Worm (Caenorhabditis elegans) whole organism, young adult: ENCODE data around the gene ZK512.7.

Source experiments
- B0019.2 ChIP-seq: fragments of 200-800 bp; sonication (Bioruptor generic); conservative IDR thresholded peaks from 2 replicates; pipeline ENCODE4 v1.3.6; 2022; ENCODE audit warnings: missing genetic modification reagents, missing genetic modification characterization, missing compliant biosample characterization
- B0261.1 ChIP-seq: sonication (generic microtip); optimal IDR thresholded peaks from 2 replicates; lab custom pipeline; 2016; ENCODE audit warnings: mild to moderate bottlenecking, missing genetic modification characterization, moderate library complexity, missing compliant biosample characterization
- F33H1.4 ChIP-seq: fragments of 200-800 bp; sonication (Bioruptor generic); IDR thresholded peaks from 2 replicates; pipeline ENCODE4 v1.3.6; 2022; ENCODE audit warnings: missing genetic modification reagents, missing genetic modification characterization, missing compliant biosample characterization
- F39B2.1 ChIP-seq: fragments of 200-800 bp; sonication (Bioruptor generic); IDR thresholded peaks from 2 replicates; pipeline ENCODE4 v1.3.6; 2022; ENCODE audit warnings: missing genetic modification reagents, missing genetic modification characterization, missing compliant biosample characterization
- F49E8.2 ChIP-seq: sonication (generic microtip); optimal IDR thresholded peaks from 3 replicates; lab custom pipeline; 2017; ENCODE audit warnings: missing genetic modification characterization, mild to moderate bottlenecking, missing compliant biosample characterization, antibody characterized with exemption, moderate library complexity; ENCODE audit not compliant: insufficient read depth
- T07F8.4 ChIP-seq: sonication (generic microtip); optimal IDR thresholded peaks from 2 replicates; lab custom pipeline; 2016; ENCODE audit warnings: mild to moderate bottlenecking, missing genetic modification characterization, moderate library complexity, missing compliant biosample characterization
- Y53F4B.3 ChIP-seq: fragments of 200-800 bp; sonication (Bioruptor generic); IDR thresholded peaks from 2 replicates; pipeline ENCODE4 v1.3.6; 2022; ENCODE audit warnings: missing genetic modification reagents, missing genetic modification characterization, missing compliant biosample characterization
- Y53G8AR.9 ChIP-seq: fragments of 200-800 bp; sonication (Bioruptor generic); conservative IDR thresholded peaks from 2 replicates; pipeline ENCODE4 v1.3.6; 2022; ENCODE audit warnings: missing genetic modification reagents, missing genetic modification characterization, missing compliant biosample characterization
- Y56A3A.18 ChIP-seq: fragments of 200-800 bp; sonication (Bioruptor generic); IDR thresholded peaks from 2 replicates; pipeline ENCODE4 v1.3.6; 2022; ENCODE audit warnings: missing genetic modification reagents, missing genetic modification characterization, missing compliant biosample characterization
- Y79H2A.3 ChIP-seq: fragments of 200-800 bp; sonication (Bioruptor generic); conservative IDR thresholded peaks from 2 replicates; pipeline ENCODE4 v1.3.6; 2022; ENCODE audit warnings: missing genetic modification reagents, missing genetic modification characterization, missing compliant biosample characterization
- Y95B8A.8 ChIP-seq: fragments of 200-800 bp; sonication (Bioruptor generic); IDR thresholded peaks from 2 replicates; pipeline ENCODE4 v1.3.6; 2022; ENCODE audit warnings: missing genetic modification reagents, missing genetic modification characterization, missing compliant biosample characterization
- ZK185.1 ChIP-seq: sonication (generic microtip); optimal IDR thresholded peaks from 2 replicates; lab custom pipeline; 2016; ENCODE audit warnings: mild to moderate bottlenecking, missing genetic modification characterization, missing compliant biosample characterization; ENCODE audit not compliant: poor library complexity, severe bottlenecking
- aptf-3 ChIP-seq: fragments of 200-800 bp; sonication (Bioruptor generic); IDR thresholded peaks from 2 replicates; pipeline ENCODE4 v1.3.6; 2022; ENCODE audit warnings: missing genetic modification characterization, missing compliant biosample characterization
- athp-1 ChIP-seq: sonication (generic microtip); optimal IDR thresholded peaks from 2 replicates; lab custom pipeline; 2017; ENCODE audit warnings: mild to moderate bottlenecking, missing genetic modification characterization, missing compliant biosample characterization
- attf-5 ChIP-seq: fragments of 200-800 bp; sonication (Bioruptor generic); optimal IDR thresholded peaks from 2 replicates; lab custom pipeline; 2018; ENCODE audit warnings: mild to moderate bottlenecking, missing genetic modification characterization, missing compliant biosample characterization
- ceh-100 ChIP-seq: fragments of 200-800 bp; sonication (Bioruptor generic); IDR thresholded peaks from 2 replicates; pipeline ENCODE4 v1.3.6; 2022; ENCODE audit warnings: missing genetic modification reagents, missing genetic modification characterization, missing compliant biosample characterization
- dox-1 ChIP-seq: fragments of 200-800 bp; sonication (Bioruptor generic); IDR thresholded peaks from 2 replicates; pipeline ENCODE4 v1.3.6; 2022; ENCODE audit warnings: missing genetic modification reagents, missing genetic modification characterization, missing compliant biosample characterization
- egl-44 ChIP-seq: fragments of 200-800 bp; sonication (Bioruptor generic); IDR thresholded peaks from 2 replicates; pipeline ENCODE4 v1.3.6; 2022; ENCODE audit warnings: missing genetic modification reagents, missing genetic modification characterization, missing compliant biosample characterization
- egrh-3 ChIP-seq: fragments of 200-800 bp; sonication (Bioruptor generic); IDR thresholded peaks from 2 replicates; pipeline ENCODE4 v1.3.6; 2022; ENCODE audit warnings: missing genetic modification reagents, missing genetic modification characterization, missing compliant biosample characterization
- ekl-4 ChIP-seq: fragments of 200-800 bp; sonication (Bioruptor generic); IDR thresholded peaks from 2 replicates; pipeline ENCODE4 v1.3.6; 2022; ENCODE audit warnings: missing genetic modification reagents, missing genetic modification characterization, missing compliant biosample characterization
- hmg-1.2 ChIP-seq: fragments of 200-800 bp; sonication (Bioruptor generic); IDR thresholded peaks from 2 replicates; pipeline ENCODE4 v1.3.6; 2022; ENCODE audit warnings: missing genetic modification reagents, missing genetic modification characterization, missing compliant biosample characterization
- hsf-1 ChIP-seq: fragments of 200-800 bp; sonication (Bioruptor generic); IDR thresholded peaks from 2 replicates; pipeline ENCODE4 v1.3.6; 2022; ENCODE audit warnings: missing genetic modification reagents, missing genetic modification characterization, missing compliant biosample characterization
- lin-26 ChIP-seq: fragments of 200-800 bp; sonication (Bioruptor generic); IDR thresholded peaks from 2 replicates; pipeline ENCODE4 v1.3.6; 2022; ENCODE audit warnings: missing genetic modification reagents, missing genetic modification characterization, missing compliant biosample characterization
- lsl-1 ChIP-seq: fragments of 200-800 bp; sonication (Bioruptor generic); optimal IDR thresholded peaks from 2 replicates; lab custom pipeline; 2018; ENCODE audit warnings: mild to moderate bottlenecking, missing genetic modification characterization, moderate library complexity, missing compliant biosample characterization
- madf-3 ChIP-seq: fragments of 200-800 bp; sonication (Bioruptor generic); IDR thresholded peaks from 2 replicates; pipeline ENCODE4 v1.3.6; 2022; ENCODE audit warnings: missing genetic modification reagents, missing genetic modification characterization, missing compliant biosample characterization
- madf-8 ChIP-seq: fragments of 200-800 bp; sonication (Bioruptor generic); conservative IDR thresholded peaks from 2 replicates; pipeline ENCODE4 v1.3.6; 2022; ENCODE audit warnings: missing genetic modification reagents, missing genetic modification characterization, missing compliant biosample characterization
- mcd-1 ChIP-seq: fragments of 200-800 bp; sonication (Bioruptor generic); IDR thresholded peaks from 2 replicates; pipeline ENCODE4 v1.3.6; 2022; ENCODE audit warnings: missing genetic modification reagents, missing genetic modification characterization, missing compliant biosample characterization
- mxl-1 ChIP-seq: sonication (generic microtip); optimal IDR thresholded peaks from 2 replicates; lab custom pipeline; 2016; ENCODE audit warnings: missing genetic modification characterization, missing compliant biosample characterization
- nfya-1 ChIP-seq: sonication (generic microtip); optimal IDR thresholded peaks from 2 replicates; lab custom pipeline; 2017; ENCODE audit warnings: antibody characterized with exemption, missing compliant biosample characterization, missing genetic modification characterization, borderline replicate concordance; ENCODE audit not compliant: insufficient read depth
- nfyb-1 ChIP-seq: fragments of 200-800 bp; sonication (Bioruptor generic); IDR thresholded peaks from 2 replicates; pipeline ENCODE4 v1.3.6; 2022; ENCODE audit warnings: missing genetic modification reagents, missing genetic modification characterization, missing compliant biosample characterization
- nhr-90 ChIP-seq: sonication (generic microtip); optimal IDR thresholded peaks from 2 replicates; lab custom pipeline; 2016; ENCODE audit warnings: missing genotype, mild to moderate bottlenecking, missing genetic modification characterization, missing compliant biosample characterization
- pbrm-1 ChIP-seq: fragments of 200-800 bp; sonication (Bioruptor generic); IDR thresholded peaks from 2 replicates; pipeline ENCODE4 v1.3.6; 2022; ENCODE audit warnings: missing genetic modification reagents, missing genetic modification characterization, missing compliant biosample characterization
- rcor-1 ChIP-seq: fragments of 200-800 bp; sonication (Bioruptor generic); IDR thresholded peaks from 2 replicates; pipeline ENCODE4 v1.3.6; 2022; ENCODE audit warnings: missing genetic modification reagents, missing genetic modification characterization, missing compliant biosample characterization
- rec-8 ChIP-seq, 2 experiments: sonication (generic microtip); optimal IDR thresholded peaks; 2 replicates each; lab custom pipeline; 2016; ENCODE audit warnings: mild to moderate bottlenecking in 2 of 2, missing genetic modification characterization in 2 of 2, missing genetic modification reagents in 2 of 2, missing genotype in 2 of 2, missing biosample characterization in 1 of 2, missing compliant biosample characterization in 1 of 2, moderate library complexity in 1 of 2
- repo-1 ChIP-seq: sonication (generic microtip); optimal IDR thresholded peaks from 2 replicates; lab custom pipeline; 2017; ENCODE audit warnings: mild to moderate bottlenecking, missing genetic modification characterization, missing compliant biosample characterization
- rpc-1 ChIP-seq, 2 experiments: fragments of 150-350 bp in 1 of 2; sonication (generic microtip) in 1 of 2; optimal IDR thresholded peaks; 2 replicates each; lab custom pipeline; 2014 to 2018; ENCODE audit warnings: missing biosample characterization in 1 of 2, missing genetic modification characterization in 1 of 2, missing genetic modification reagents in 1 of 2, missing genotype in 1 of 2
- sea-2 ChIP-seq: fragments of 200-800 bp; sonication (Bioruptor generic); IDR thresholded peaks from 2 replicates; pipeline ENCODE4 v1.3.6; 2022; ENCODE audit warnings: missing genetic modification characterization, missing compliant biosample characterization
- tbp1 ChIP-seq: fragments of 200-800 bp; sonication (Bioruptor generic); optimal IDR thresholded peaks from 2 replicates; lab custom pipeline; 2018; ENCODE audit warnings: mild to moderate bottlenecking, missing genetic modification characterization, missing compliant biosample characterization
- zfh-2 ChIP-seq: fragments of 200-800 bp; sonication (Bioruptor generic); conservative IDR thresholded peaks from 2 replicates; pipeline ENCODE4 v1.3.6; 2022; ENCODE audit warnings: missing genetic modification reagents, missing genetic modification characterization, missing compliant biosample characterization
- ztf-18 ChIP-seq: sonication (generic microtip); optimal IDR thresholded peaks from 2 replicates; lab custom pipeline; 2016; ENCODE audit warnings: missing genotype, mild to moderate bottlenecking, missing genetic modification characterization, missing compliant biosample characterization
- ztf-25 ChIP-seq: fragments of 200-800 bp; sonication (Bioruptor generic); IDR thresholded peaks from 2 replicates; pipeline ENCODE4 v1.3.6; 2022; ENCODE audit warnings: missing genetic modification reagents, missing genetic modification characterization, missing compliant biosample characterization

Gene ZK512.7

ce11 chrIII:9114649-9115048 is 23.9 kb downstream of the ZK512.7 start, which contains the start of gene ZK512.1 (continued):
- no peak for TF ChIP-seq Y53F4B.3 (GFP tag; lab: Robert Waterston, UW)
- no peak for TF ChIP-seq mcd-1 (GFP tag; lab: Robert Waterston, UW)
- TF ChIP-seq mxl-1 (tag; lab: Kevin White, UChicago): no peak

- TF ChIP-seq ZK185.1 (tag; lab: Kevin White, UChicago): no peak
- TF ChIP-seq nfya-1 (tag; lab: Kevin White, UChicago): no peak
- TF ChIP-seq T07F8.4 (tag; lab: Kevin White, UChicago): no peak
- TF ChIP-seq repo-1 (tag; lab: Kevin White, UChicago): no peak
- no peak for TF ChIP-seq tbp1 (GFP tag; lab: Kevin White, UChicago)
- TF ChIP-seq hmg-1.2 (GFP tag; lab: Robert Waterston, UW): no peak
- TF ChIP-seq attf-5 (GFP tag; lab: Kevin White, UChicago): no peak
- TF ChIP-seq F49E8.2: no peak
These were observed 24.4 kb downstream of the ZK512.7 start for ce11 chrIII:9114076-9114475.

- TF ChIP-seq rec-8 (tag; optimal IDR thresholded peaks at IDR 0.05; lab: Kevin White, UChicago) (no peak), hmg-1.2 (GFP tag; lab: Robert Waterston, UW) (peak; percentile 35; the same call in 1 of the 2 replicates)
These were observed 26.0 kb downstream of the ZK512.7 start for ce11 chrIII:9112479-9112878.

ce11 chrIII:9110914-9111313 is 27.6 kb downstream of the ZK512.7 start:
- TF ChIP-seq Y53F4B.3 (GFP tag; lab: Robert Waterston, UW) (peak; percentile 59), nfyb-1 (GFP tag; lab: Robert Waterston, UW) (peak; percentile 82; the same call in 1 of the 2 replicates), lin-26 (peak; percentile 85), nhr-90 (tag; lab: Kevin White, UChicago) (peak; percentile 1), ekl-4 (GFP tag; lab: Robert Waterston, UW) (peak; percentile 80), egrh-3 (GFP tag; lab: Robert Waterston, UW) (peak; percentile 64), egl-44 (GFP tag; lab: Robert Waterston, UW) (peak; percentile 80), zfh-2 (0 out of 2 replicates have a peak, but pooled peaks have one; percentile 9), madf-8 (peak; percentile 29; the same call in 1 of the 2 replicates), dox-1 (peak; percentile 80), Y95B8A.8 (GFP tag; lab: Robert Waterston, UW) (peak; percentile 56; the same call in 1 of the 2 replicates), rcor-1 (GFP tag; lab: Robert Waterston, UW) (peak; percentile 68), ceh-100 (GFP tag; lab: Robert Waterston, UW) (peak; percentile 59; the same call in 1 of the 2 replicates), sea-2 (0 out of 2 replicates have a peak, but pooled peaks have one; percentile 25), ztf-18 (peak; percentile 36), B0019.2 (GFP tag; lab: Robert Waterston, UW) (peak; percentile 23; the same call in 1 of the 2 replicates), hsf-1 (peak; percentile 68), F33H1.4 (GFP tag; lab: Robert Waterston, UW) (peak; percentile 48), hmg-1.2 (GFP tag; lab: Robert Waterston, UW) (peak; percentile 77), aptf-3 (GFP tag; lab: Robert Waterston, UW) (peak; percentile 91), Y53G8AR.9 (peak; percentile 80), ztf-25 (peak; percentile 59; the same call in 1 of the 2 replicates), athp-1 (tag; lab: Kevin White, UChicago) (peak; percentile 3), tbp1 (GFP tag; lab: Kevin White, UChicago) (peak; percentile 86), Y79H2A.3 (GFP tag; lab: Robert Waterston, UW) (0 out of 2 replicates have a peak, but pooled peaks have one; percentile 36), mcd-1 (GFP tag; lab: Robert Waterston, UW) (peak; percentile 96), madf-3 (GFP tag; lab: Robert Waterston, UW) (peak; percentile 86), pbrm-1 (GFP tag; lab: Robert Waterston, UW) (peak; percentile 69), B0261.1 (peak; percentile 69), Y56A3A.18 (GFP tag; lab: Robert Waterston, UW) (peak; percentile 59; the same call in 1 of the 2 replicates), rpc-1 (optimal IDR thresholded peaks at IDR 0.05; lab: Kevin White, UChicago) (peak; percentile 33), rpc-1 (tag; optimal IDR thresholded peaks at IDR 0.05; lab: Kevin White, UChicago) (peak; percentile 66), F39B2.1 (GFP tag; lab: Robert Waterston, UW) (0 out of 2 replicates have a peak, but pooled peaks have one; percentile 25), lsl-1 (GFP tag; lab: Kevin White, UChicago) (peak; percentile 14)
